Worm (Caenorhabditis elegans) whole organism, L4 larva: Measurements from ENCODE around the gene ins-17.
A peak's percentile ranks its signal among the peaks of the same experiment; 100 is the strongest.

Experiments used
- F37D6.2 ChIP-seq: sonication (generic microtip); optimal IDR thresholded peaks from 2 replicates; lab custom pipeline; 2016; ENCODE audit warnings: mild to moderate bottlenecking, missing genetic modification characterization, missing compliant biosample characterization
- R02D3.7 ChIP-seq: fragments of 150-350 bp; sonication (generic microtip); optimal IDR thresholded peaks from 3 replicates; lab custom pipeline; 2014; ENCODE audit warnings: missing biosample characterization, missing genetic modification characterization
- T20F7.1 ChIP-seq: fragments of 200-800 bp; sonication (Bioruptor generic); optimal IDR thresholded peaks from 2 replicates; lab custom pipeline; 2018; ENCODE audit warnings: mild to moderate bottlenecking, missing genetic modification characterization, missing compliant biosample characterization
- T26A8.4 ChIP-seq: fragments of 200-800 bp; sonication (Bioruptor generic); IDR thresholded peaks from 2 replicates; pipeline ENCODE4 v1.3.6; 2022; ENCODE audit warnings: missing genetic modification characterization, missing compliant biosample characterization
- Y105C5A.15 ChIP-seq: fragments of 200-800 bp; sonication (Bioruptor generic); IDR thresholded peaks from 2 replicates; pipeline ENCODE4 v1.3.6; 2022; ENCODE audit warnings: missing genetic modification characterization, missing compliant biosample characterization
- ZK546.5 ChIP-seq, 2 experiments: sonication (generic microtip); optimal IDR thresholded peaks; 2 replicates each; lab custom pipeline; 2017; ENCODE audit warnings: missing biosample characterization in 2 of 2, missing genetic modification characterization in 2 of 2
- aha-1 ChIP-seq: fragments of 150-350 bp; peaks from one replicate; lab custom pipeline; 2014; ENCODE audit warnings: missing biosample characterization, missing genetic modification characterization
- aly-2 ChIP-seq: sonication (generic microtip); optimal IDR thresholded peaks from 2 replicates; lab custom pipeline; 2018; ENCODE audit warnings: missing biosample characterization, missing genetic modification characterization
- ama-1 ChIP-seq: fragments of 150-350 bp; optimal IDR thresholded peaks from 2 replicates; lab custom pipeline; 2014; ENCODE audit warnings: inconsistent platforms, mixed read lengths
- ceh-44 ChIP-seq: fragments of 200-800 bp; sonication (Bioruptor generic); IDR thresholded peaks from 2 replicates; pipeline ENCODE4 v1.3.6; 2022; ENCODE audit warnings: missing genetic modification reagents, missing genetic modification characterization, missing compliant biosample characterization
- ceh-62 ChIP-seq: sonication (generic microtip); optimal IDR thresholded peaks from 2 replicates; lab custom pipeline; 2017; ENCODE audit warnings: missing biosample characterization, missing genetic modification characterization
- cey-2 ChIP-seq: sonication (generic microtip); optimal IDR thresholded peaks from 3 replicates; lab custom pipeline; 2017; ENCODE audit warnings: missing genetic modification characterization, mild to moderate bottlenecking, missing compliant biosample characterization, antibody characterized with exemption, borderline replicate concordance; ENCODE audit not compliant: insufficient read depth
- daf-12 ChIP-seq: fragments of 150-350 bp; optimal IDR thresholded peaks from 2 replicates; lab custom pipeline; 2014; ENCODE audit warnings: missing biosample characterization, missing genetic modification reagents, missing genetic modification characterization
- daf-16 ChIP-seq, 3 experiments: sonication (generic microtip); optimal IDR thresholded peaks; 2 replicates each; lab custom pipeline; 2016 to 2017; ENCODE audit warnings: missing genetic modification characterization in 3 of 3, missing genetic modification reagents in 3 of 3, mild to moderate bottlenecking in 2 of 3, missing compliant biosample characterization in 2 of 3, missing biosample characterization in 1 of 3, moderate library complexity in 1 of 3
- daf-8 ChIP-seq: fragments of 200-800 bp; sonication (Bioruptor generic); IDR thresholded peaks from 2 replicates; pipeline ENCODE4 v1.3.6; 2022; ENCODE audit warnings: missing genetic modification characterization, missing compliant biosample characterization
- dmd-6 ChIP-seq: fragments of 200-800 bp; sonication (Bioruptor generic); IDR thresholded peaks from 2 replicates; pipeline ENCODE4 v1.3.6; 2022; ENCODE audit warnings: missing genetic modification reagents, missing genetic modification characterization, missing compliant biosample characterization
- dmd-8 ChIP-seq: fragments of 200-800 bp; sonication (Bioruptor generic); IDR thresholded peaks from 2 replicates; pipeline ENCODE4 v1.3.6; 2022; ENCODE audit warnings: missing genetic modification characterization, missing compliant biosample characterization
- dve-1 ChIP-seq: sonication (generic microtip); optimal IDR thresholded peaks from 2 replicates; lab custom pipeline; 2017; ENCODE audit warnings: antibody characterized with exemption, mild to moderate bottlenecking, missing genetic modification characterization, missing compliant biosample characterization; ENCODE audit not compliant: insufficient read depth
- egl-27 ChIP-seq: sonication (generic microtip); optimal IDR thresholded peaks from 3 replicates; lab custom pipeline; 2017; ENCODE audit warnings: missing biosample characterization, missing genetic modification reagents, missing genetic modification characterization
- egl-43 ChIP-seq: fragments of 200-800 bp; sonication (Bioruptor generic); IDR thresholded peaks from 2 replicates; pipeline ENCODE4 v1.3.6; 2022; ENCODE audit warnings: missing genetic modification reagents, missing genetic modification characterization, missing compliant biosample characterization
- gei-8 ChIP-seq: fragments of 200-800 bp; sonication (Bioruptor generic); optimal IDR thresholded peaks from 2 replicates; lab custom pipeline; 2018; ENCODE audit warnings: mild to moderate bottlenecking, missing genetic modification characterization, missing compliant biosample characterization
- hlh-11 ChIP-seq: fragments of 200-800 bp; sonication (Bioruptor generic); optimal IDR thresholded peaks from 2 replicates; lab custom pipeline; 2018; ENCODE audit warnings: mild to moderate bottlenecking, missing genetic modification characterization, missing compliant biosample characterization
- hlh-30 ChIP-seq: sonication (generic microtip); optimal IDR thresholded peaks from 2 replicates; lab custom pipeline; 2017; ENCODE audit warnings: antibody characterized with exemption, mild to moderate bottlenecking, missing genetic modification characterization, missing compliant biosample characterization; ENCODE audit not compliant: insufficient read depth
- hmg-1.1 ChIP-seq: fragments of 200-800 bp; sonication (Bioruptor generic); IDR thresholded peaks from 2 replicates; pipeline ENCODE4 v1.3.6; 2022; ENCODE audit warnings: missing genetic modification reagents, missing genetic modification characterization, missing compliant biosample characterization
- lin-1 ChIP-seq: fragments of 200-800 bp; sonication (Bioruptor generic); IDR thresholded peaks from 2 replicates; pipeline ENCODE4 v1.3.6; 2022; ENCODE audit warnings: missing genetic modification reagents, missing genetic modification characterization, missing compliant biosample characterization
- lin-15B ChIP-seq: fragments of 150-350 bp; sonication (generic microtip); optimal IDR thresholded peaks from 3 replicates; lab custom pipeline; 2014; ENCODE audit warnings: missing biosample characterization, missing genetic modification characterization
- lin-29 ChIP-seq: fragments of 200-800 bp; sonication (Bioruptor generic); IDR thresholded peaks from 2 replicates; pipeline ENCODE4 v1.3.6; 2022; ENCODE audit warnings: missing genetic modification reagents, missing genetic modification characterization, missing compliant biosample characterization
- lin-39 ChIP-seq: fragments of 150-350 bp; optimal IDR thresholded peaks from 2 replicates; lab custom pipeline; 2014; ENCODE audit warnings: missing biosample characterization, missing genetic modification reagents, missing genetic modification characterization
- lsy-2 ChIP-seq, 2 experiments: fragments of 150-350 bp in 1 of 2; sonication (generic microtip) in 1 of 2; optimal IDR thresholded peaks; 2 replicates each; lab custom pipeline; 2014 to 2017; ENCODE audit warnings: missing biosample characterization in 2 of 2, missing genetic modification characterization in 2 of 2
- madf-9 ChIP-seq: fragments of 200-800 bp; sonication (Bioruptor generic); conservative IDR thresholded peaks from 2 replicates; pipeline ENCODE4 v1.3.6; 2022; ENCODE audit warnings: missing genetic modification reagents, missing genetic modification characterization, missing compliant biosample characterization
- mep-1 ChIP-seq: fragments of 150-350 bp; sonication (generic microtip); optimal IDR thresholded peaks from 3 replicates; lab custom pipeline; 2014; ENCODE audit warnings: missing biosample characterization, missing genetic modification characterization
- mxl-3 ChIP-seq: fragments of 200-800 bp; sonication (Bioruptor generic); optimal IDR thresholded peaks from 2 replicates; lab custom pipeline; 2018; ENCODE audit warnings: mild to moderate bottlenecking, missing genetic modification characterization, missing compliant biosample characterization
- nhr-11 ChIP-seq: fragments of 150-350 bp; optimal IDR thresholded peaks from 2 replicates; lab custom pipeline; 2014; ENCODE audit warnings: missing biosample characterization, missing genetic modification characterization
- nhr-111 ChIP-seq: fragments of 200-800 bp; sonication (Bioruptor generic); optimal IDR thresholded peaks from 2 replicates; lab custom pipeline; 2018; ENCODE audit warnings: mild to moderate bottlenecking, missing genetic modification characterization, missing compliant biosample characterization
- nhr-237 ChIP-seq: sonication (generic microtip); optimal IDR thresholded peaks from 2 replicates; lab custom pipeline; 2017; ENCODE audit warnings: missing biosample characterization, missing genetic modification characterization
- nhr-41 ChIP-seq: fragments of 200-800 bp; sonication (Bioruptor generic); IDR thresholded peaks from 2 replicates; pipeline ENCODE4 v1.3.6; 2022; ENCODE audit warnings: missing genetic modification reagents, missing genetic modification characterization, missing compliant biosample characterization
- nhr-48 ChIP-seq: sonication (generic microtip); optimal IDR thresholded peaks from 2 replicates; lab custom pipeline; 2016; ENCODE audit warnings: mild to moderate bottlenecking, missing genetic modification characterization, missing compliant biosample characterization
- nhr-6 ChIP-seq: fragments of 150-350 bp; optimal IDR thresholded peaks from 2 replicates; lab custom pipeline; 2014; ENCODE audit warnings: missing biosample characterization, missing genetic modification characterization
- pqm-1 ChIP-seq: sonication (generic microtip); optimal IDR thresholded peaks from 2 replicates; lab custom pipeline; 2017; ENCODE audit warnings: missing biosample characterization, missing genetic modification characterization
- rbr-2 ChIP-seq: sonication (generic microtip); optimal IDR thresholded peaks from 2 replicates; lab custom pipeline; 2016; ENCODE audit warnings: missing genotype, missing genetic modification characterization, missing compliant biosample characterization
- spr-1 ChIP-seq: sonication (generic microtip); optimal IDR thresholded peaks from 2 replicates; lab custom pipeline; 2016; ENCODE audit warnings: mild to moderate bottlenecking, missing genetic modification characterization, missing compliant biosample characterization
- tra-1 ChIP-seq: fragments of 200-800 bp; sonication (Bioruptor generic); IDR thresholded peaks from 2 replicates; pipeline ENCODE4 v1.3.6; 2022; ENCODE audit warnings: missing genetic modification reagents, missing genetic modification characterization, missing compliant biosample characterization
- unc-39 ChIP-seq: sonication (generic microtip); optimal IDR thresholded peaks from 2 replicates; lab custom pipeline; 2017; ENCODE audit warnings: missing biosample characterization, missing genetic modification characterization
- unc-62 ChIP-seq, 3 experiments: fragments of 150-350 bp in 1 of 3; sonication (generic microtip); optimal IDR thresholded peaks in 2 of 3; peaks in 1 of 3; 1 replicate in 1 of 3; 2 replicates in 2 of 3; lab custom pipeline; 2014 to 2017; ENCODE audit warnings: missing biosample characterization in 3 of 3, missing genetic modification characterization in 3 of 3, missing genetic modification reagents in 3 of 3, missing genotype in 1 of 3
- zfp-3 ChIP-seq: fragments of 200-800 bp; sonication (Bioruptor generic); conservative IDR thresholded peaks from 2 replicates; pipeline ENCODE4 v1.3.6; 2022; ENCODE audit warnings: missing genetic modification reagents, missing genetic modification characterization, missing compliant biosample characterization
- zip-2 ChIP-seq: fragments of 150-350 bp; optimal IDR thresholded peaks from 2 replicates; lab custom pipeline; 2014; ENCODE audit warnings: missing biosample characterization, missing genetic modification characterization

The ins-17 gene

ce11 chrIII:4504358-4504757 is 27.0 kb upstream of the ins-17 start (continued):
- TF ChIP-seq aly-2: no peak
- TF ChIP-seq hlh-30 (tag; lab: Kevin White, UChicago): peak; percentile 60
- no peak for TF ChIP-seq dmd-8 (GFP tag; lab: Robert Waterston, UW)
- TF ChIP-seq unc-39 (tag; lab: Kevin White, UChicago): no peak
- no peak for TF ChIP-seq zfp-3
- TF ChIP-seq egl-27 (tag; lab: Kevin White, UChicago): no peak
- no peak for TF ChIP-seq daf-12 (tag; lab: Kevin White, UChicago)
- no peak for TF ChIP-seq daf-8 (GFP tag; lab: Robert Waterston, UW)
- TF ChIP-seq nhr-111 (GFP tag; lab: Kevin White, UChicago): no peak
- peak; percentile 51 for TF ChIP-seq hlh-11
- TF ChIP-seq nhr-6 (tag; lab: Kevin White, UChicago): peak; percentile 27
- TF ChIP-seq nhr-237 (tag; lab: Kevin White, UChicago): no peak
- TF ChIP-seq T26A8.4: no peak
- TF ChIP-seq dve-1 (tag; lab: Kevin White, UChicago): peak; percentile 27
- TF ChIP-seq lin-1 (GFP tag; lab: Robert Waterston, UW): no peak
- TF ChIP-seq nhr-41 (GFP tag; lab: Robert Waterston, UW): no peak
- TF ChIP-seq nhr-11 (tag; lab: Kevin White, UChicago): peak; percentile 49
- TF ChIP-seq ceh-62 (tag; lab: Kevin White, UChicago): no peak
- peak; percentile 3 for TF ChIP-seq mxl-3 (GFP tag; lab: Kevin White, UChicago)
- TF ChIP-seq zip-2 (tag; lab: Kevin White, UChicago): no peak
- no peak for TF ChIP-seq lin-29 (GFP tag; lab: Robert Waterston, UW)
- TF ChIP-seq, all 104 proteins: peak for 21

ce11 chrIII:4502559-4503240 is 25.3 kb upstream of the ins-17 start:
- no peak for TF ChIP-seq tra-1 (GFP tag; lab: Robert Waterston, UW)
- TF ChIP-seq hmg-1.1 (GFP tag; lab: Robert Waterston, UW): peak; percentile 43; the same call in 1 of the 2 replicates
- peak; percentile 50 for TF ChIP-seq T26A8.4
- TF ChIP-seq lin-15B (tag; lab: Kevin White, UChicago): no peak
- TF ChIP-seq ama-1 (lab: Kevin White, UChicago): no peak
- TF ChIP-seq zfp-3: no peak
- peak; percentile 28; the same call in 1 of the 2 replicates for TF ChIP-seq madf-9 (GFP tag; lab: Robert Waterston, UW)
- TF ChIP-seq unc-62 (GFP tag; optimal IDR thresholded peaks at IDR 0.05 in 1 of 2; lab: Kevin White, UChicago): no peak
- no peak for TF ChIP-seq unc-62 (tag; optimal IDR thresholded peaks at IDR 0.05; lab: Kevin White, UChicago)
- TF ChIP-seq dmd-8 (GFP tag; lab: Robert Waterston, UW): no peak
- TF ChIP-seq spr-1 (tag; lab: Kevin White, UChicago): no peak
- TF ChIP-seq daf-16 (GFP tag; optimal IDR thresholded peaks at IDR 0.05; lab: Kevin White, UChicago): no peak
- peak; percentile 57 for TF ChIP-seq daf-16 (tag; optimal IDR thresholded peaks at IDR 0.05; lab: Kevin White, UChicago)
- TF ChIP-seq mxl-3 (GFP tag; lab: Kevin White, UChicago): peak; percentile 36
- no peak for TF ChIP-seq Y105C5A.15 (GFP tag; lab: Robert Waterston, UW)
- peak; percentile 68 for TF ChIP-seq hlh-11
- peak; percentile 76 for TF ChIP-seq nhr-48 (tag; lab: Kevin White, UChicago)
- 0 out of 2 replicates have a peak, but pooled peaks have one; percentile 35 for TF ChIP-seq egl-43
- TF ChIP-seq hlh-30 (tag; lab: Kevin White, UChicago): peak; percentile 48
- TF ChIP-seq mep-1 (tag; lab: Kevin White, UChicago): no peak
- TF ChIP-seq lin-29 (GFP tag; lab: Robert Waterston, UW): no peak
- no peak for TF ChIP-seq ceh-44 (GFP tag; lab: Robert Waterston, UW)
- no peak for TF ChIP-seq ZK546.5 (tag; optimal IDR thresholded peaks at IDR 0.05; lab: Kevin White, UChicago)
- TF ChIP-seq pqm-1: peak; percentile 75
- peak; percentile 48 for TF ChIP-seq aha-1 (tag; lab: Kevin White, UChicago)
- peak; percentile 74 for TF ChIP-seq dmd-6 (GFP tag; lab: Robert Waterston, UW)
- TF ChIP-seq lsy-2 (tag; optimal IDR thresholded peaks at IDR 0.05; lab: Kevin White, UChicago): peak in 1 of 2 experiments; percentile 36
- TF ChIP-seq nhr-111 (GFP tag; lab: Kevin White, UChicago): no peak
- TF ChIP-seq cey-2 (tag; lab: Kevin White, UChicago): no peak
- peak; percentile 1 for TF ChIP-seq T20F7.1 (GFP tag; lab: Kevin White, UChicago)
- peak; percentile 52 for TF ChIP-seq dve-1 (tag; lab: Kevin White, UChicago)
- no peak for TF ChIP-seq gei-8 (GFP tag; lab: Kevin White, UChicago)
- no peak for TF ChIP-seq egl-27 (tag; lab: Kevin White, UChicago)
- no peak for TF ChIP-seq rbr-2 (tag; lab: Kevin White, UChicago)
- no peak for TF ChIP-seq F37D6.2
- no peak for TF ChIP-seq lin-39 (tag; lab: Kevin White, UChicago)
- TF ChIP-seq nhr-41 (GFP tag; lab: Robert Waterston, UW): no peak
- TF ChIP-seq R02D3.7 (tag; lab: Kevin White, UChicago): no peak
